Worm (Caenorhabditis elegans) whole organism, mixed stage, embryonic: ENCODE data around the gene Y62H9A.16.

Source experiments
- blmp-1 ChIP-seq: fragments of 150-350 bp; optimal IDR thresholded peaks from 2 replicates; lab custom pipeline; 2014; ENCODE audit warnings: missing biosample characterization, missing genetic modification characterization
- ces-1 ChIP-seq: fragments of 150-350 bp; optimal IDR thresholded peaks from 2 replicates; lab custom pipeline; 2014; ENCODE audit warnings: missing biosample characterization, missing genetic modification reagents, missing genetic modification characterization
- hlh-1 ChIP-seq: fragments of 150-350 bp; optimal IDR thresholded peaks from 2 replicates; lab custom pipeline; 2014; ENCODE audit warnings: missing biosample characterization, missing genetic modification reagents, missing genetic modification characterization
- lsy-2 ChIP-seq: fragments of 150-350 bp; optimal IDR thresholded peaks from 2 replicates; lab custom pipeline; 2014; ENCODE audit warnings: missing biosample characterization, missing genetic modification characterization
- pha-4 ChIP-seq: fragments of 150-350 bp; optimal IDR thresholded peaks from 2 replicates; lab custom pipeline; 2018; ENCODE audit warnings: missing biosample characterization, missing genetic modification reagents, missing genetic modification characterization
- unc-62 ChIP-seq: fragments of 150-350 bp; optimal IDR thresholded peaks from 2 replicates; lab custom pipeline; 2014; ENCODE audit warnings: missing biosample characterization, missing genetic modification reagents, missing genetic modification characterization

- TF ChIP-seq hlh-1: no peak
- TF ChIP-seq blmp-1: no peak
- TF ChIP-seq lsy-2 (tag; lab: Kevin White, UChicago): no peak
- TF ChIP-seq pha-4 (tag; lab: Kevin White, UChicago): no peak
- no peak for TF ChIP-seq unc-62 (GFP tag; lab: Kevin White, UChicago)
- no peak for TF ChIP-seq ces-1
Measured at ce11 chrX:11927585-11927984, 9.5 kb downstream of the Y62H9A.16 start, which contains the start of gene F55G7.4.
